Worm (Caenorhabditis elegans) whole organism, L4 larva: ENCODE results near the gene mxl-3.
A peak's percentile ranks its signal among the peaks of the same experiment; 100 is the strongest.

Experiments used
- D1046.2 ChIP-seq: fragments of 200-800 bp; sonication (Bioruptor generic); IDR thresholded peaks from 2 replicates; pipeline ENCODE4 v1.3.6; 2022; ENCODE audit warnings: missing genetic modification characterization, missing compliant biosample characterization
- F26F4.8 ChIP-seq: fragments of 200-800 bp; sonication (Bioruptor generic); conservative IDR thresholded peaks from 2 replicates; pipeline ENCODE4 v1.3.6; 2022; ENCODE audit warnings: missing genetic modification characterization, missing compliant biosample characterization
- Y48G9A.11 ChIP-seq: fragments of 200-800 bp; sonication (Bioruptor generic); IDR thresholded peaks from 2 replicates; pipeline ENCODE4 v1.3.6; 2022; ENCODE audit warnings: missing genetic modification reagents, missing genetic modification characterization, missing compliant biosample characterization
- Y75B8A.6 ChIP-seq: fragments of 200-800 bp; sonication (Bioruptor generic); IDR thresholded peaks from 2 replicates; pipeline ENCODE4 v1.3.6; 2022; ENCODE audit warnings: missing genetic modification reagents, missing genetic modification characterization, missing compliant biosample characterization
- ZK546.5 ChIP-seq, 2 experiments: sonication (generic microtip); optimal IDR thresholded peaks; 2 replicates each; lab custom pipeline; 2017; ENCODE audit warnings: missing biosample characterization in 2 of 2, missing genetic modification characterization in 2 of 2
- aha-1 ChIP-seq: fragments of 150-350 bp; peaks from one replicate; lab custom pipeline; 2014; ENCODE audit warnings: missing biosample characterization, missing genetic modification characterization
- aly-2 ChIP-seq: sonication (generic microtip); optimal IDR thresholded peaks from 2 replicates; lab custom pipeline; 2018; ENCODE audit warnings: missing biosample characterization, missing genetic modification characterization
- ama-1 ChIP-seq: fragments of 150-350 bp; optimal IDR thresholded peaks from 2 replicates; lab custom pipeline; 2014; ENCODE audit warnings: inconsistent platforms, mixed read lengths
- attf-4 ChIP-seq: sonication (generic microtip); optimal IDR thresholded peaks from 3 replicates; lab custom pipeline; 2017; ENCODE audit warnings: missing biosample characterization, missing genetic modification characterization
- ceh-32 ChIP-seq: sonication (generic microtip); optimal IDR thresholded peaks from 2 replicates; lab custom pipeline; 2016; ENCODE audit warnings: mild to moderate bottlenecking, missing genetic modification characterization, missing compliant biosample characterization; ENCODE audit not compliant: poor library complexity
- ceh-62 ChIP-seq: sonication (generic microtip); optimal IDR thresholded peaks from 2 replicates; lab custom pipeline; 2017; ENCODE audit warnings: missing biosample characterization, missing genetic modification characterization
- dmd-6 ChIP-seq: fragments of 200-800 bp; sonication (Bioruptor generic); IDR thresholded peaks from 2 replicates; pipeline ENCODE4 v1.3.6; 2022; ENCODE audit warnings: missing genetic modification reagents, missing genetic modification characterization, missing compliant biosample characterization
- dmd-8 ChIP-seq: fragments of 200-800 bp; sonication (Bioruptor generic); IDR thresholded peaks from 2 replicates; pipeline ENCODE4 v1.3.6; 2022; ENCODE audit warnings: missing genetic modification characterization, missing compliant biosample characterization
- dmd-9 ChIP-seq: fragments of 200-800 bp; sonication (Bioruptor generic); IDR thresholded peaks from 2 replicates; pipeline ENCODE4 v1.3.6; 2022; ENCODE audit warnings: missing genetic modification reagents, missing genetic modification characterization, missing compliant biosample characterization
- dpl-1 ChIP-seq: fragments of 150-350 bp; optimal IDR thresholded peaks from 2 replicates; lab custom pipeline; 2014; ENCODE audit warnings: missing biosample characterization, missing genetic modification reagents, missing genetic modification characterization
- dve-1 ChIP-seq: sonication (generic microtip); optimal IDR thresholded peaks from 2 replicates; lab custom pipeline; 2017; ENCODE audit warnings: antibody characterized with exemption, mild to moderate bottlenecking, missing genetic modification characterization, missing compliant biosample characterization; ENCODE audit not compliant: insufficient read depth
- fos-1 ChIP-seq: fragments of 150-350 bp; optimal IDR thresholded peaks from 2 replicates; lab custom pipeline; 2014; ENCODE audit warnings: missing biosample characterization, missing genetic modification characterization
- hlh-11 ChIP-seq: fragments of 200-800 bp; sonication (Bioruptor generic); optimal IDR thresholded peaks from 2 replicates; lab custom pipeline; 2018; ENCODE audit warnings: mild to moderate bottlenecking, missing genetic modification characterization, missing compliant biosample characterization
- hlh-30 ChIP-seq: sonication (generic microtip); optimal IDR thresholded peaks from 2 replicates; lab custom pipeline; 2017; ENCODE audit warnings: antibody characterized with exemption, mild to moderate bottlenecking, missing genetic modification characterization, missing compliant biosample characterization; ENCODE audit not compliant: insufficient read depth
- hmg-1.1 ChIP-seq: fragments of 200-800 bp; sonication (Bioruptor generic); IDR thresholded peaks from 2 replicates; pipeline ENCODE4 v1.3.6; 2022; ENCODE audit warnings: missing genetic modification reagents, missing genetic modification characterization, missing compliant biosample characterization
- jun-1 ChIP-seq: fragments of 150-350 bp; optimal IDR thresholded peaks from 2 replicates; lab custom pipeline; 2014; ENCODE audit warnings: missing biosample characterization, missing genetic modification reagents, missing genetic modification characterization
- lim-7 ChIP-seq: fragments of 200-800 bp; sonication (Bioruptor generic); IDR thresholded peaks from 2 replicates; pipeline ENCODE4 v1.3.6; 2022; ENCODE audit warnings: missing genetic modification characterization, missing compliant biosample characterization
- lin-29 ChIP-seq: fragments of 200-800 bp; sonication (Bioruptor generic); IDR thresholded peaks from 2 replicates; pipeline ENCODE4 v1.3.6; 2022; ENCODE audit warnings: missing genetic modification reagents, missing genetic modification characterization, missing compliant biosample characterization
- mdl-1 ChIP-seq, 2 experiments: fragments of 150-350 bp in 1 of 2; sonication (generic microtip) in 1 of 2; optimal IDR thresholded peaks; 2 replicates each; lab custom pipeline; 2014 to 2017; ENCODE audit warnings: missing biosample characterization in 2 of 2, missing genetic modification characterization in 2 of 2
- mes-2 ChIP-seq: sonication (generic microtip); optimal IDR thresholded peaks from 2 replicates; lab custom pipeline; 2016; ENCODE audit warnings: missing genotype, mild to moderate bottlenecking, missing genetic modification characterization, missing compliant biosample characterization; ENCODE audit not compliant: poor library complexity, severe bottlenecking
- nhr-102 ChIP-seq: sonication (generic microtip); optimal IDR thresholded peaks from 2 replicates; lab custom pipeline; 2016; ENCODE audit warnings: mild to moderate bottlenecking, missing genetic modification characterization, moderate library complexity, missing compliant biosample characterization
- nhr-11 ChIP-seq: fragments of 150-350 bp; optimal IDR thresholded peaks from 2 replicates; lab custom pipeline; 2014; ENCODE audit warnings: missing biosample characterization, missing genetic modification characterization
- nhr-111 ChIP-seq: fragments of 200-800 bp; sonication (Bioruptor generic); optimal IDR thresholded peaks from 2 replicates; lab custom pipeline; 2018; ENCODE audit warnings: mild to moderate bottlenecking, missing genetic modification characterization, missing compliant biosample characterization
- nhr-41 ChIP-seq: fragments of 200-800 bp; sonication (Bioruptor generic); IDR thresholded peaks from 2 replicates; pipeline ENCODE4 v1.3.6; 2022; ENCODE audit warnings: missing genetic modification reagents, missing genetic modification characterization, missing compliant biosample characterization
- nhr-77 ChIP-seq: fragments of 150-350 bp; optimal IDR thresholded peaks from 2 replicates; lab custom pipeline; 2014; ENCODE audit warnings: missing biosample characterization, missing genetic modification characterization
- pha-4 ChIP-seq, 2 experiments: fragments of 150-350 bp in 1 of 2; fragments of 200-800 bp in 1 of 2; sonication (Bioruptor generic) in 1 of 2; IDR thresholded peaks in 1 of 2; optimal IDR thresholded peaks in 1 of 2; 2 replicates each; pipeline versions ENCODE4 v1.3.6 to Lab custom; 2014 to 2022; ENCODE audit warnings: missing genetic modification characterization in 2 of 2, missing genetic modification reagents in 2 of 2, missing biosample characterization in 1 of 2, missing compliant biosample characterization in 1 of 2
- php-3 ChIP-seq: fragments of 200-800 bp; sonication (Bioruptor generic); IDR thresholded peaks from 2 replicates; pipeline ENCODE4 v1.3.6; 2022; ENCODE audit warnings: missing genetic modification reagents, missing genetic modification characterization, missing compliant biosample characterization
- rbr-2 ChIP-seq: sonication (generic microtip); optimal IDR thresholded peaks from 2 replicates; lab custom pipeline; 2016; ENCODE audit warnings: missing genotype, missing genetic modification characterization, missing compliant biosample characterization
- saeg-2 ChIP-seq: fragments of 200-800 bp; sonication (Bioruptor generic); IDR thresholded peaks from 2 replicates; pipeline ENCODE4 v1.3.6; 2022; ENCODE audit warnings: missing genetic modification reagents, missing genetic modification characterization, missing compliant biosample characterization
- sdz-12 ChIP-seq: fragments of 200-800 bp; sonication (Bioruptor generic); optimal IDR thresholded peaks from 2 replicates; lab custom pipeline; 2018; ENCODE audit warnings: mild to moderate bottlenecking, missing genetic modification characterization, missing compliant biosample characterization
- skn-1 ChIP-seq: fragments of 150-350 bp; optimal IDR thresholded peaks from 2 replicates; lab custom pipeline; 2014; ENCODE audit warnings: missing biosample characterization, missing genetic modification characterization
- snpc-1.2 ChIP-seq: fragments of 200-800 bp; sonication (Bioruptor generic); IDR thresholded peaks from 2 replicates; pipeline ENCODE4 v1.3.6; 2022; ENCODE audit warnings: missing genetic modification reagents, missing genetic modification characterization, missing compliant biosample characterization
- snpc-4 ChIP-seq: fragments of 150-350 bp; optimal IDR thresholded peaks from 2 replicates; lab custom pipeline; 2014; ENCODE audit warnings: missing biosample characterization, missing genetic modification characterization
- spr-1 ChIP-seq: sonication (generic microtip); optimal IDR thresholded peaks from 2 replicates; lab custom pipeline; 2016; ENCODE audit warnings: mild to moderate bottlenecking, missing genetic modification characterization, missing compliant biosample characterization
- spr-3 ChIP-seq: fragments of 200-800 bp; sonication (Bioruptor generic); optimal IDR thresholded peaks from 2 replicates; lab custom pipeline; 2018; ENCODE audit warnings: mild to moderate bottlenecking, missing genetic modification characterization, missing compliant biosample characterization
- unc-130 ChIP-seq: sonication (generic microtip); optimal IDR thresholded peaks from 2 replicates; lab custom pipeline; 2016; ENCODE audit warnings: missing genetic modification reagents, missing genetic modification characterization, missing compliant biosample characterization
- vab-7 ChIP-seq: fragments of 200-800 bp; sonication (Bioruptor generic); IDR thresholded peaks from 2 replicates; pipeline ENCODE4 v1.3.6; 2022; ENCODE audit warnings: missing genetic modification reagents, missing genetic modification characterization, missing compliant biosample characterization
- zag-1 ChIP-seq: fragments of 150-350 bp; optimal IDR thresholded peaks from 2 replicates; lab custom pipeline; 2014; ENCODE audit warnings: missing biosample characterization, missing genetic modification characterization
- zfp-2 ChIP-seq: sonication (generic microtip); optimal IDR thresholded peaks from 2 replicates; lab custom pipeline; 2016; ENCODE audit warnings: mild to moderate bottlenecking, missing genetic modification characterization, missing compliant biosample characterization
- zip-2 ChIP-seq: fragments of 150-350 bp; optimal IDR thresholded peaks from 2 replicates; lab custom pipeline; 2014; ENCODE audit warnings: missing biosample characterization, missing genetic modification characterization

mxl-3 gene

DNA sequence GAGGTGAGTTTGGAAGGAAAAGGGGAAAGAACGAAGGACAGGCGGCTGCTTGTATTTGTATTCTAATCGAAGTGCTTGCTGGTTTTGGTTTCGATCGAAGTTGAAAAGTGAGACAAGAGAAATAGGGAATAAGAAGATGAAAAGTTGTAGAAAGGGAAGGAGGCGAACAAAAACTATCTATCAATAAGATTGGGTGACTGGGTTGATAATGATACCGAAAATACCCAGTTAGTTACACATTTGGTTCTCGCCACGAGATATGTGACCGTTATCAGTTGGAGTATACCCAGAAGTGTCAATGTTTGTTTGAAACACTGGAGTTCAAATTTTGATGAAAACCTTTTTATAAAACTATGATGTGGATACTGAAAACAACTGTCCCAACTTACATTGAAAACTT lies 17.7 kb upstream of the mxl-3 start (continued):
- TF ChIP-seq ZK546.5 (tag; optimal IDR thresholded peaks at IDR 0.05; lab: Kevin White, UChicago) = no peak
- TF ChIP-seq dmd-9 (GFP tag; lab: Robert Waterston, UW) = no peak
- TF ChIP-seq hlh-30 (tag; lab: Kevin White, UChicago) = peak; percentile 66
- no peak for TF ChIP-seq Y75B8A.6 (GFP tag; lab: Robert Waterston, UW)
- TF ChIP-seq snpc-1.2 (GFP tag; lab: Robert Waterston, UW) = no peak
- TF ChIP-seq lim-7 = no peak
- no peak for TF ChIP-seq unc-130 (GFP tag; lab: Kevin White, UChicago)
- no peak for TF ChIP-seq ama-1 (lab: Kevin White, UChicago)
- TF ChIP-seq hlh-11 (tag; lab: Kevin White, UChicago) = peak; percentile 79
- TF ChIP-seq F26F4.8 (GFP tag; lab: Robert Waterston, UW) = no peak
- TF ChIP-seq nhr-111 (GFP tag; lab: Kevin White, UChicago) = no peak
- no peak for TF ChIP-seq D1046.2 (GFP tag; lab: Robert Waterston, UW)
- no peak for TF ChIP-seq vab-7
- no peak for TF ChIP-seq ceh-32
- no peak for TF ChIP-seq dpl-1
- TF ChIP-seq zfp-2 (tag; lab: Kevin White, UChicago) = no peak
- TF ChIP-seq mes-2 (tag; lab: Kevin White, UChicago) = no peak
- TF ChIP-seq attf-4 (tag; lab: Kevin White, UChicago) = no peak
- TF ChIP-seq dmd-8 (GFP tag; lab: Robert Waterston, UW) = no peak
- TF ChIP-seq ceh-62 = no peak
- no peak for TF ChIP-seq spr-3 (GFP tag; lab: Kevin White, UChicago)
- no peak for TF ChIP-seq php-3 (GFP tag; lab: Robert Waterston, UW)
- no peak for TF ChIP-seq sdz-12 (GFP tag; lab: Kevin White, UChicago)
- no peak for TF ChIP-seq nhr-11 (tag; lab: Kevin White, UChicago)
- no peak for TF ChIP-seq spr-1 (tag; lab: Kevin White, UChicago)
- no peak for TF ChIP-seq jun-1 (tag; lab: Kevin White, UChicago)
- TF ChIP-seq nhr-102 (tag; lab: Kevin White, UChicago) = no peak
- no peak for TF ChIP-seq Y48G9A.11
- peak; percentile 73 for TF ChIP-seq dve-1 (tag; lab: Kevin White, UChicago)
- TF ChIP-seq fos-1 (tag; lab: Kevin White, UChicago) = no peak
- no peak for TF ChIP-seq nhr-41 (GFP tag; lab: Robert Waterston, UW)
- no peak for TF ChIP-seq skn-1
- no peak for TF ChIP-seq rbr-2 (tag; lab: Kevin White, UChicago)
- peak in 1 of 2 experiments; percentile 63 for TF ChIP-seq mdl-1 (tag; optimal IDR thresholded peaks at IDR 0.05; lab: Kevin White, UChicago)
- peak; percentile 93 for TF ChIP-seq dmd-6 (GFP tag; lab: Robert Waterston, UW)
- no peak for TF ChIP-seq snpc-4 (tag; lab: Kevin White, UChicago)
- TF ChIP-seq hmg-1.1 (GFP tag; lab: Robert Waterston, UW) = no peak
- no peak for TF ChIP-seq zag-1 (tag; lab: Kevin White, UChicago)
- TF ChIP-seq saeg-2 (GFP tag; lab: Robert Waterston, UW) = no peak
- peak; percentile 89 for TF ChIP-seq aha-1 (tag; lab: Kevin White, UChicago)
- no peak for TF ChIP-seq aly-2
- TF ChIP-seq pha-4 (GFP tag; IDR thresholded peaks at IDR 0.05; lab: Robert Waterston, UW) = no peak
- no peak for TF ChIP-seq pha-4 (tag; optimal IDR thresholded peaks at IDR 0.05; lab: Kevin White, UChicago)
- TF ChIP-seq lin-29 = no peak
- TF ChIP-seq zip-2 (tag; lab: Kevin White, UChicago) = no peak
- TF ChIP-seq nhr-77 (tag; lab: Kevin White, UChicago) = peak; percentile 66
